Worm (Caenorhabditis elegans) whole organism, young adult: Measurements from ENCODE around the gene eng-1.

Experiments used
- B0261.1 ChIP-seq: sonication (generic microtip); optimal IDR thresholded peaks from 2 replicates; lab custom pipeline; 2016; ENCODE audit warnings: mild to moderate bottlenecking, missing genetic modification characterization, moderate library complexity, missing compliant biosample characterization
- C06A6.2 ChIP-seq: fragments of 200-800 bp; sonication (Bioruptor generic); conservative IDR thresholded peaks from 2 replicates; pipeline ENCODE4 v1.3.6; 2022; ENCODE audit warnings: missing genetic modification characterization, missing compliant biosample characterization
- D2030.7 ChIP-seq: fragments of 200-800 bp; sonication (Bioruptor generic); IDR thresholded peaks from 2 replicates; pipeline ENCODE4 v1.3.6; 2022; ENCODE audit warnings: missing genetic modification reagents, missing genetic modification characterization, missing compliant biosample characterization
- F10E7.11 ChIP-seq: sonication (generic microtip); optimal IDR thresholded peaks from 2 replicates; lab custom pipeline; 2017; ENCODE audit warnings: mild to moderate bottlenecking, missing genetic modification characterization, moderate library complexity, missing compliant biosample characterization
- F39B2.1 ChIP-seq: fragments of 200-800 bp; sonication (Bioruptor generic); IDR thresholded peaks from 2 replicates; pipeline ENCODE4 v1.3.6; 2022; ENCODE audit warnings: missing genetic modification reagents, missing genetic modification characterization, missing compliant biosample characterization
- F49E8.2 ChIP-seq: sonication (generic microtip); optimal IDR thresholded peaks from 3 replicates; lab custom pipeline; 2017; ENCODE audit warnings: missing genetic modification characterization, mild to moderate bottlenecking, missing compliant biosample characterization, antibody characterized with exemption, moderate library complexity; ENCODE audit not compliant: insufficient read depth
- F55B11.4 ChIP-seq: sonication (generic microtip); optimal IDR thresholded peaks from 2 replicates; lab custom pipeline; 2016; ENCODE audit warnings: missing compliant biosample characterization, missing genetic modification characterization, borderline replicate concordance; ENCODE audit not compliant: insufficient read depth
- F57C9.4 ChIP-seq: sonication (generic microtip); optimal IDR thresholded peaks from 2 replicates; lab custom pipeline; 2017; ENCODE audit warnings: mild to moderate bottlenecking, missing genetic modification characterization, missing compliant biosample characterization
- K12H6.12 ChIP-seq: fragments of 200-800 bp; sonication (Bioruptor generic); optimal IDR thresholded peaks from 2 replicates; lab custom pipeline; 2018; ENCODE audit warnings: mild to moderate bottlenecking, missing genetic modification characterization, missing compliant biosample characterization
- Y56A3A.18 ChIP-seq: fragments of 200-800 bp; sonication (Bioruptor generic); IDR thresholded peaks from 2 replicates; pipeline ENCODE4 v1.3.6; 2022; ENCODE audit warnings: missing genetic modification reagents, missing genetic modification characterization, missing compliant biosample characterization
- Y79H2A.3 ChIP-seq: fragments of 200-800 bp; sonication (Bioruptor generic); conservative IDR thresholded peaks from 2 replicates; pipeline ENCODE4 v1.3.6; 2022; ENCODE audit warnings: missing genetic modification reagents, missing genetic modification characterization, missing compliant biosample characterization
- aptf-3 ChIP-seq: fragments of 200-800 bp; sonication (Bioruptor generic); IDR thresholded peaks from 2 replicates; pipeline ENCODE4 v1.3.6; 2022; ENCODE audit warnings: missing genetic modification characterization, missing compliant biosample characterization
- athp-1 ChIP-seq: sonication (generic microtip); optimal IDR thresholded peaks from 2 replicates; lab custom pipeline; 2017; ENCODE audit warnings: mild to moderate bottlenecking, missing genetic modification characterization, missing compliant biosample characterization
- bed-1 ChIP-seq: fragments of 200-800 bp; sonication (Bioruptor generic); IDR thresholded peaks from 2 replicates; pipeline ENCODE4 v1.3.6; 2022; ENCODE audit warnings: missing genetic modification reagents, missing genetic modification characterization, missing compliant biosample characterization
- ccch-3 ChIP-seq: fragments of 200-800 bp; sonication (Bioruptor generic); optimal IDR thresholded peaks from 2 replicates; lab custom pipeline; 2018; ENCODE audit warnings: mild to moderate bottlenecking, missing genetic modification characterization, missing compliant biosample characterization
- cebp-2 ChIP-seq: fragments of 200-800 bp; sonication (Bioruptor generic); IDR thresholded peaks from 2 replicates; pipeline ENCODE4 v1.3.6; 2022; ENCODE audit warnings: missing genetic modification characterization, missing compliant biosample characterization
- ceh-100 ChIP-seq: fragments of 200-800 bp; sonication (Bioruptor generic); IDR thresholded peaks from 2 replicates; pipeline ENCODE4 v1.3.6; 2022; ENCODE audit warnings: missing genetic modification reagents, missing genetic modification characterization, missing compliant biosample characterization
- egrh-3 ChIP-seq: fragments of 200-800 bp; sonication (Bioruptor generic); IDR thresholded peaks from 2 replicates; pipeline ENCODE4 v1.3.6; 2022; ENCODE audit warnings: missing genetic modification reagents, missing genetic modification characterization, missing compliant biosample characterization
- him-1 ChIP-seq: sonication (generic microtip); optimal IDR thresholded peaks from 2 replicates; lab custom pipeline; 2016; ENCODE audit warnings: missing genotype, missing genetic modification reagents, missing genetic modification characterization, missing compliant biosample characterization
- hlh-12 ChIP-seq: sonication (generic microtip); optimal IDR thresholded peaks from 2 replicates; lab custom pipeline; 2016; ENCODE audit warnings: missing genetic modification characterization, missing compliant biosample characterization
- hmg-20 ChIP-seq: fragments of 200-800 bp; sonication (Bioruptor generic); IDR thresholded peaks from 2 replicates; pipeline ENCODE4 v1.3.6; 2022; ENCODE audit warnings: missing genetic modification reagents, missing genetic modification characterization, missing compliant biosample characterization
- hrde-1 ChIP-seq: sonication (generic microtip); optimal IDR thresholded peaks from 2 replicates; lab custom pipeline; 2016; ENCODE audit warnings: missing genetic modification characterization, mild to moderate bottlenecking, missing compliant biosample characterization, moderate library complexity, missing genotype, missing genetic modification reagents, borderline replicate concordance
- let-607 ChIP-seq, 2 experiments: fragments of 200-800 bp in 1 of 2; sonication (Bioruptor generic) in 1 of 2; sonication (generic microtip) in 1 of 2; optimal IDR thresholded peaks; 2 replicates each; lab custom pipeline; 2016 to 2018; ENCODE audit warnings: mild to moderate bottlenecking in 2 of 2, missing compliant biosample characterization in 2 of 2, missing genetic modification characterization in 2 of 2, moderate library complexity in 2 of 2, missing genotype in 1 of 2
- lin-26 ChIP-seq: fragments of 200-800 bp; sonication (Bioruptor generic); IDR thresholded peaks from 2 replicates; pipeline ENCODE4 v1.3.6; 2022; ENCODE audit warnings: missing genetic modification reagents, missing genetic modification characterization, missing compliant biosample characterization
- lin-35 ChIP-seq, 3 experiments: fragments of 150-350 bp in 2 of 3; sonication (generic microtip) in 1 of 3; optimal IDR thresholded peaks; 2 replicates each; lab custom pipeline; 2014 to 2018; ENCODE audit warnings: missing biosample characterization in 3 of 3, missing genetic modification characterization in 3 of 3, missing genetic modification reagents in 3 of 3
- lin-40 ChIP-seq: sonication (generic microtip); optimal IDR thresholded peaks from 2 replicates; lab custom pipeline; 2016; ENCODE audit warnings: missing genetic modification characterization, mild to moderate bottlenecking, missing compliant biosample characterization, missing genotype, missing genetic modification reagents
- lin-54 ChIP-seq: fragments of 200-800 bp; sonication (Bioruptor generic); optimal IDR thresholded peaks from 2 replicates; lab custom pipeline; 2018; ENCODE audit warnings: mild to moderate bottlenecking, missing genetic modification characterization, missing compliant biosample characterization
- lsl-1 ChIP-seq: fragments of 200-800 bp; sonication (Bioruptor generic); optimal IDR thresholded peaks from 2 replicates; lab custom pipeline; 2018; ENCODE audit warnings: mild to moderate bottlenecking, missing genetic modification characterization, moderate library complexity, missing compliant biosample characterization
- madf-10 ChIP-seq: sonication (generic microtip); optimal IDR thresholded peaks from 2 replicates; lab custom pipeline; 2016; ENCODE audit warnings: mild to moderate bottlenecking, missing genetic modification characterization, missing compliant biosample characterization
- mxl-1 ChIP-seq: sonication (generic microtip); optimal IDR thresholded peaks from 2 replicates; lab custom pipeline; 2016; ENCODE audit warnings: missing genetic modification characterization, missing compliant biosample characterization
- nfya-2 ChIP-seq: fragments of 200-800 bp; sonication (Bioruptor generic); IDR thresholded peaks from 2 replicates; pipeline ENCODE4 v1.3.6; 2022; ENCODE audit warnings: missing genetic modification reagents, missing genetic modification characterization, missing compliant biosample characterization
- nfyb-1 ChIP-seq: fragments of 200-800 bp; sonication (Bioruptor generic); IDR thresholded peaks from 2 replicates; pipeline ENCODE4 v1.3.6; 2022; ENCODE audit warnings: missing genetic modification reagents, missing genetic modification characterization, missing compliant biosample characterization
- nhr-120 ChIP-seq: fragments of 200-800 bp; sonication (Bioruptor generic); IDR thresholded peaks from 2 replicates; pipeline ENCODE4 v1.3.6; 2022; ENCODE audit warnings: missing genetic modification characterization, missing compliant biosample characterization
- nhr-80 ChIP-seq: sonication (generic microtip); optimal IDR thresholded peaks from 2 replicates; lab custom pipeline; 2016; ENCODE audit warnings: missing genetic modification characterization, missing compliant biosample characterization
- pha-4 ChIP-seq: fragments of 150-350 bp; sonication (generic microtip); optimal IDR thresholded peaks from 2 replicates; lab custom pipeline; 2014; ENCODE audit warnings: missing biosample characterization, missing genetic modification reagents, missing genetic modification characterization
- rcor-1 ChIP-seq: fragments of 200-800 bp; sonication (Bioruptor generic); IDR thresholded peaks from 2 replicates; pipeline ENCODE4 v1.3.6; 2022; ENCODE audit warnings: missing genetic modification reagents, missing genetic modification characterization, missing compliant biosample characterization
- repo-1 ChIP-seq: sonication (generic microtip); optimal IDR thresholded peaks from 2 replicates; lab custom pipeline; 2017; ENCODE audit warnings: mild to moderate bottlenecking, missing genetic modification characterization, missing compliant biosample characterization
- sdz-38 ChIP-seq: sonication (generic microtip); optimal IDR thresholded peaks from 2 replicates; lab custom pipeline; 2016; ENCODE audit warnings: missing genotype, missing genetic modification characterization, missing compliant biosample characterization
- sea-2 ChIP-seq: fragments of 200-800 bp; sonication (Bioruptor generic); IDR thresholded peaks from 2 replicates; pipeline ENCODE4 v1.3.6; 2022; ENCODE audit warnings: missing genetic modification characterization, missing compliant biosample characterization
- snpc-1.3 ChIP-seq: sonication (generic microtip); optimal IDR thresholded peaks from 2 replicates; lab custom pipeline; 2017; ENCODE audit warnings: missing genetic modification characterization, mild to moderate bottlenecking, missing compliant biosample characterization, antibody characterized with exemption, moderate library complexity, missing genotype, missing genetic modification reagents; ENCODE audit not compliant: insufficient read depth
- snpc-3.4 ChIP-seq: sonication (generic microtip); optimal IDR thresholded peaks from 2 replicates; lab custom pipeline; 2017; ENCODE audit warnings: missing genetic modification characterization, mild to moderate bottlenecking, missing compliant biosample characterization, antibody characterized with exemption, moderate library complexity, missing genotype, missing genetic modification reagents
- tlf-1 ChIP-seq: fragments of 200-800 bp; sonication (Bioruptor generic); optimal IDR thresholded peaks from 2 replicates; lab custom pipeline; 2018; ENCODE audit warnings: mild to moderate bottlenecking, missing genetic modification characterization, missing compliant biosample characterization
- xnd-1 ChIP-seq: sonication (generic microtip); optimal IDR thresholded peaks from 2 replicates; lab custom pipeline; 2016; ENCODE audit warnings: missing genotype, missing genetic modification reagents, missing genetic modification characterization, missing compliant biosample characterization
- zfh-2 ChIP-seq: fragments of 200-800 bp; sonication (Bioruptor generic); conservative IDR thresholded peaks from 2 replicates; pipeline ENCODE4 v1.3.6; 2022; ENCODE audit warnings: missing genetic modification reagents, missing genetic modification characterization, missing compliant biosample characterization
- ztf-25 ChIP-seq: fragments of 200-800 bp; sonication (Bioruptor generic); IDR thresholded peaks from 2 replicates; pipeline ENCODE4 v1.3.6; 2022; ENCODE audit warnings: missing genetic modification reagents, missing genetic modification characterization, missing compliant biosample characterization
- ztf-3 ChIP-seq: fragments of 200-800 bp; sonication (Bioruptor generic); optimal IDR thresholded peaks from 2 replicates; lab custom pipeline; 2018; ENCODE audit warnings: mild to moderate bottlenecking, missing genetic modification characterization, missing compliant biosample characterization
- ztf-6 ChIP-seq: fragments of 200-800 bp; sonication (Bioruptor generic); IDR thresholded peaks from 2 replicates; pipeline ENCODE4 v1.3.6; 2022; ENCODE audit warnings: missing genetic modification reagents, missing genetic modification characterization, missing compliant biosample characterization

eng-1 gene

DNA sequence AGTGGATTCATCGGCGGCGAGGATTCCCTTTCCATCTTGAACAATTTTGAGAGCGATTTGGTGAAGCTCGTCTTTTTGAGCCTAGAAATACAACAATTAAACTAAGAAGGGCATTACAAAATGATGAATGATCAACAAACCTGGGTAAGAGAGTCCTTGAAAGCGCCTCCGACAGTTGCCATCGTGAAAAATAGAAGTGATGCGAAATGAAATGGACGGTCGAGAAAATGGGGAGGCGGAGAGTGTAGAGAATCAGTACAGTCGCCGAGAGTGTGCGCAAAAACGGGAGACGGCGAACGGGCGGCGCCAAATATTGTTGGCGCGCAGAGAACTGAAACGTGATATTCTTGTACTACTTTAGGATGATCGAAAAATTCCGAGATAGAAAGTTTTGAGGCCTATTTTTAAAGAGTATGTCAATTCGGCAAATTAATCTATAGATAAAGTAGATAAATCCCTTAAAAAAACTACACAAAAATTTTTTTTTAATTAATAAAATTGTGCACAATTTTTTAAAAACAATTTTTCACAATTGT lies 7.9 kb upstream of the eng-1 start, which contains the start of gene aldo-2 (continued):
- TF ChIP-seq F57C9.4, result no peak
- TF ChIP-seq madf-10, result no peak
- TF ChIP-seq D2030.7, result peak; percentile 93
- TF ChIP-seq Y56A3A.18, result peak; percentile 49; the same call in 1 of the 2 replicates
- no peak for TF ChIP-seq mxl-1 (tag; lab: Kevin White, UChicago)
- no peak for TF ChIP-seq C06A6.2 (GFP tag; lab: Robert Waterston, UW)
- no peak for TF ChIP-seq sdz-38 (tag; lab: Kevin White, UChicago)
- TF ChIP-seq lin-35 (GFP tag; optimal IDR thresholded peaks at IDR 0.05; lab: Kevin White, UChicago), result peak in 1 of 3 experiments; percentile 20
- no peak for TF ChIP-seq let-607 (tag; optimal IDR thresholded peaks at IDR 0.05; lab: Kevin White, UChicago)
- TF ChIP-seq ztf-3 (GFP tag; lab: Kevin White, UChicago), result no peak
- 0 out of 2 replicates have a peak, but pooled peaks have one; percentile 54 for TF ChIP-seq ztf-25
- TF ChIP-seq lin-54, result peak; percentile 72
- peak; percentile 83 for TF ChIP-seq snpc-3.4
- peak; percentile 15 for TF ChIP-seq F49E8.2 (tag; lab: Kevin White, UChicago)
- no peak for TF ChIP-seq B0261.1 (tag; lab: Kevin White, UChicago)
- TF ChIP-seq F39B2.1 (GFP tag; lab: Robert Waterston, UW), result no peak
- no peak for TF ChIP-seq bed-1
- TF ChIP-seq sea-2 (GFP tag; lab: Robert Waterston, UW), result no peak
- peak; percentile 84 for TF ChIP-seq tlf-1 (GFP tag; lab: Kevin White, UChicago)
- TF ChIP-seq pha-4 (tag; lab: Kevin White, UChicago), result no peak
- TF ChIP-seq xnd-1 (tag; lab: Kevin White, UChicago), result peak; percentile 92
- no peak for TF ChIP-seq K12H6.12 (tag; lab: Kevin White, UChicago)
- TF ChIP-seq athp-1 (tag; lab: Kevin White, UChicago), result peak; percentile 36
- TF ChIP-seq nfyb-1 (GFP tag; lab: Robert Waterston, UW), result 0 out of 2 replicates have a peak, but pooled peaks have one; percentile 64
- TF ChIP-seq hmg-20 (GFP tag; lab: Robert Waterston, UW), result no peak
- no peak for TF ChIP-seq repo-1 (tag; lab: Kevin White, UChicago)
- TF ChIP-seq him-1 (tag; lab: Kevin White, UChicago), result no peak
- no peak for TF ChIP-seq ccch-3 (GFP tag; lab: Kevin White, UChicago)
- TF ChIP-seq lin-40 (tag; lab: Kevin White, UChicago), result no peak
- TF ChIP-seq F10E7.11 (tag; lab: Kevin White, UChicago), result no peak
- no peak for TF ChIP-seq snpc-1.3
- no peak for TF ChIP-seq nhr-120 (GFP tag; lab: Robert Waterston, UW)
- TF ChIP-seq lsl-1 (GFP tag; lab: Kevin White, UChicago), result peak; percentile 82
- peak; percentile 73 for TF ChIP-seq rcor-1
- no peak for TF ChIP-seq hlh-12 (tag; lab: Kevin White, UChicago)
- TF ChIP-seq hrde-1 (tag; lab: Kevin White, UChicago), result no peak
- TF ChIP-seq nfya-2, result no peak
- 0 out of 2 replicates have a peak, but pooled peaks have one; percentile 72 for TF ChIP-seq aptf-3 (GFP tag; lab: Robert Waterston, UW)
- peak; percentile 36 for TF ChIP-seq nhr-80 (tag; lab: Kevin White, UChicago)
- peak; percentile 50; the same call in 1 of the 2 replicates for TF ChIP-seq egrh-3 (GFP tag; lab: Robert Waterston, UW)
- peak; percentile 72; the same call in 1 of the 2 replicates for TF ChIP-seq zfh-2 (GFP tag; lab: Robert Waterston, UW)
- 0 out of 2 replicates have a peak, but pooled peaks have one; percentile 22 for TF ChIP-seq ztf-6 (GFP tag; lab: Robert Waterston, UW)
- no peak for TF ChIP-seq F55B11.4 (tag; lab: Kevin White, UChicago)
- peak; percentile 75 for TF ChIP-seq Y79H2A.3 (GFP tag; lab: Robert Waterston, UW)
- TF ChIP-seq ceh-100 (GFP tag; lab: Robert Waterston, UW), result 0 out of 2 replicates have a peak, but pooled peaks have one; percentile 23
- peak; percentile 67; the same call in 1 of the 2 replicates for TF ChIP-seq lin-26
- no peak for TF ChIP-seq cebp-2 (GFP tag; lab: Robert Waterston, UW)
